Fruit fly (Drosophila melanogaster): ENCODE measurements around the gene CG14340.

DNA sequence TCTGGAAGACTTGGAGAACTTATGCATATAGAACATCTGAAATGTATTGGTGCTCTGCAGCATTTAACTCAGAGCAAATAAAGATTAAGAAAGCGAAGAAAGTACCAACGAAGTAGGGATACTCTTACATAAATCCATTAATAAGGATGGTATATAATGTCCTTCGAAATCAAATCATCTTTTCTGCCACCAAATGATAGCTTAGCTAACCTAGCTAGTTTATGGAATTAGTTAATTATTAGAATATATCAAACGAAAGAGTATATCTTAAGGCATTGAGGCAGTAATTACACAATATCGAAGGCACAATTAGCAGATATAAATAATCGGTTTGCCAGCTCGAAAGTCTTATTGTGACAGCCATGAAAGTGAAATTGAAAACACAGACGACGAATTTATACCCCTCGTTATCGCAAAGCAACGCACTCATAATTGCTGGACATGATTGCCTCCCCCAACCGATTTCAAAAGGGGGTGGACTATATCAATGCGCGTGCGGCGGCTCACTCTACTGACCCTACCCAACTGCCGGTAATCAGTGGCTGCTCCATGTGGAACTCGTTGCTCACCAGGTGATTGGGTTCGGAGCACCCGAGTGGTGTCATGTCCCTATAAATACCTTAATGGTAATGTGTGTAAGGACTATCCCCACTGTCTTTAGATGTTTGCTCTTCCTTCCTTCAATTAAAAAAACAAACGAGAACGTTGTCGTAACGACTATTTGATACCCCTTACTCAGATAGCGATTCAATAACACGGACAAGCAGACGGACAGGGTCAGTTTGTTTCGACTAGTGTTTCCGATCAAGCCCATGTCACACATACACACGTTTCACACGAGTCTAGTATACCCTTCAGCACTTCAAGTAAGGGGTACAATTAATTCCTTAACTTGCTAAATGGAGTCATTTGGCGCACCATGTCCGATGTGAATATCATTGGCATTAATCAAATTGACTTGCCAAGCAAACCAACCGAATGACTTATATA is 31.9 kb downstream of the CG14340 start:
- TF ChIP-seq CG8478 (optimal IDR thresholded peaks at IDR 0.05) (no peak), CTCF (optimal IDR thresholded peaks at IDR 0.05) (no peak)
